Fruit fly (Drosophila melanogaster) whole organism, embryonic: ENCODE data around the gene beta4GalNAcTB.

Experiments
- Aef1 ChIP-seq: fragments of 200-800 bp; sonication (Bioruptor generic); IDR thresholded peaks from 3 replicates; pipeline ENCODE4 v1.3.6; 2022; ENCODE audit warnings: missing biosample characterization, missing genetic modification characterization
- Bteb2 ChIP-seq: fragments of 200-800 bp; sonication (Bioruptor generic); optimal IDR thresholded peaks from 2 replicates; lab custom pipeline; 2016; ENCODE audit warnings: missing biosample characterization, missing genetic modification characterization
- CG10274 ChIP-seq: fragments of 200-800 bp; sonication (Bioruptor generic); optimal IDR thresholded peaks from 3 replicates; lab custom pipeline; 2017; ENCODE audit warnings: missing biosample characterization, mild to moderate bottlenecking, missing genetic modification characterization
- CG10431 ChIP-seq: fragments of 200-800 bp; sonication (Bioruptor generic); optimal IDR thresholded peaks from 3 replicates; lab custom pipeline; 2018; ENCODE audit warnings: missing biosample characterization, mild to moderate bottlenecking, missing genetic modification characterization
- CG10979 ChIP-seq: fragments of 200-800 bp; sonication (Bioruptor generic); optimal IDR thresholded peaks from 2 replicates; lab custom pipeline; 2018; ENCODE audit warnings: missing biosample characterization, mild to moderate bottlenecking, missing genetic modification characterization, moderate library complexity
- CG11093 ChIP-seq: fragments of 200-800 bp; sonication (Bioruptor generic); IDR thresholded peaks from 3 replicates; pipeline ENCODE4 v1.3.6; 2022; ENCODE audit warnings: missing biosample characterization, missing genetic modification characterization
- CG13894 ChIP-seq: fragments of 200-800 bp; sonication (Bioruptor generic); optimal IDR thresholded peaks from 3 replicates; lab custom pipeline; 2018; ENCODE audit warnings: missing biosample characterization, mild to moderate bottlenecking, missing genetic modification characterization, moderate library complexity
- CG1529 ChIP-seq: fragments of 200-800 bp; sonication (Bioruptor generic); optimal IDR thresholded peaks from 3 replicates; lab custom pipeline; 2018; ENCODE audit warnings: missing biosample characterization, missing genetic modification characterization
- CG17361 ChIP-seq: fragments of 200-800 bp; sonication (Bioruptor generic); IDR thresholded peaks from 3 replicates; pipeline ENCODE4 v1.3.6; 2022; ENCODE audit warnings: missing biosample characterization, missing genetic modification characterization
- CG17385 ChIP-seq: fragments of 200-800 bp; sonication (Bioruptor generic); optimal IDR thresholded peaks from 3 replicates; lab custom pipeline; 2018; ENCODE audit warnings: missing biosample characterization, mild to moderate bottlenecking, missing genetic modification characterization
- CG1792 ChIP-seq: fragments of 200-800 bp; sonication (Bioruptor generic); optimal IDR thresholded peaks from 2 replicates; lab custom pipeline; 2016; ENCODE audit warnings: missing biosample characterization, missing genetic modification characterization
- CG4282 ChIP-seq: fragments of 200-800 bp; sonication (Bioruptor generic); optimal IDR thresholded peaks from 2 replicates; lab custom pipeline; 2016; ENCODE audit warnings: missing biosample characterization, missing genetic modification characterization
- CG6854 ChIP-seq: fragments of 200-800 bp; sonication (Bioruptor generic); optimal IDR thresholded peaks from 3 replicates; lab custom pipeline; 2017; ENCODE audit warnings: missing biosample characterization, mild to moderate bottlenecking, missing genetic modification characterization
- CG8924 ChIP-seq: fragments of 200-800 bp; optimal IDR thresholded peaks from 3 replicates; lab custom pipeline; 2019; ENCODE audit warnings: missing biosample characterization, mild to moderate bottlenecking, missing genetic modification characterization, moderate library complexity
- Deaf1 ChIP-seq: fragments of 200-800 bp; optimal IDR thresholded peaks from 3 replicates; lab custom pipeline; 2019; ENCODE audit warnings: missing biosample characterization, mild to moderate bottlenecking, missing genetic modification characterization, moderate library complexity
- Dip3 ChIP-seq: fragments of 200-800 bp; sonication (Bioruptor generic); optimal IDR thresholded peaks from 3 replicates; lab custom pipeline; 2016; ENCODE audit warnings: missing biosample characterization, missing genetic modification characterization
- E2f1 ChIP-seq: fragments of 200-800 bp; sonication (Bioruptor generic); IDR thresholded peaks from 2 replicates; pipeline ENCODE4 v1.3.6; 2022; ENCODE audit warnings: missing biosample characterization, missing genetic modification characterization
- Eip74EF ChIP-seq, 2 experiments: fragments of 200-800 bp in 1 of 2; fragments of >200 bp in 1 of 2; sonication (Bioruptor generic) in 1 of 2; optimal IDR thresholded peaks; 2 replicates each; lab custom pipeline; 2017 to 2019; ENCODE audit warnings: missing biosample characterization in 2 of 2, missing genetic modification characterization in 2 of 2, mild to moderate bottlenecking in 1 of 2, moderate library complexity in 1 of 2
- Fer3 ChIP-seq: fragments of 200-800 bp; sonication (Bioruptor generic); optimal IDR thresholded peaks from 2 replicates; lab custom pipeline; 2018; ENCODE audit warnings: missing biosample characterization, mild to moderate bottlenecking, missing genetic modification characterization, moderate library complexity
- Gug ChIP-seq: fragments of 200-800 bp; sonication (Bioruptor generic); IDR thresholded peaks from 4 replicates; pipeline ENCODE4 v1.3.6; 2022; ENCODE audit warnings: missing biosample characterization, missing genetic modification characterization
- H2.0 ChIP-seq: fragments of 200-800 bp; sonication (Bioruptor generic); IDR thresholded peaks from 2 replicates; pipeline ENCODE4 v1.3.6; 2022; ENCODE audit warnings: missing biosample characterization, missing genetic modification characterization
- HmgZ ChIP-seq: fragments of 200-800 bp; sonication (Bioruptor generic); optimal IDR thresholded peaks from 2 replicates; lab custom pipeline; 2018; ENCODE audit warnings: missing biosample characterization, mild to moderate bottlenecking, missing genetic modification characterization
- Hsf ChIP-seq: fragments of 200-800 bp; sonication (Bioruptor generic); optimal IDR thresholded peaks from 3 replicates; lab custom pipeline; 2016; ENCODE audit warnings: missing biosample characterization, missing genetic modification characterization
- MBD-R2 ChIP-seq: fragments of 200-800 bp; sonication (Bioruptor generic); IDR thresholded peaks from 2 replicates; pipeline ENCODE4 v1.3.6; 2022; ENCODE audit warnings: missing biosample characterization, missing genetic modification characterization
- NK7.1 ChIP-seq: fragments of 200-800 bp; sonication (Bioruptor generic); optimal IDR thresholded peaks from 3 replicates; lab custom pipeline; 2016; ENCODE audit warnings: missing biosample characterization, missing genetic modification characterization
- Opbp ChIP-seq: fragments of 200-800 bp; sonication (Bioruptor generic); IDR thresholded peaks from 3 replicates; pipeline ENCODE4 v1.3.6; 2022; ENCODE audit warnings: missing biosample characterization, missing genetic modification characterization; ENCODE audit not compliant: partially characterized antibody
- Poxn ChIP-seq: fragments of 200-800 bp; sonication (Bioruptor generic); IDR thresholded peaks from 2 replicates; pipeline ENCODE4 v1.3.6; 2022; ENCODE audit warnings: missing biosample characterization, missing genetic modification characterization
- Rfx ChIP-seq: fragments of 200-800 bp; sonication (Bioruptor generic); IDR thresholded peaks from 2 replicates; pipeline ENCODE4 v1.3.6; 2022; ENCODE audit warnings: missing biosample characterization, missing genetic modification characterization
- Trl ChIP-seq, 3 experiments: fragments of >200 bp in 2 of 3; fragments of 200-800 bp in 1 of 3; sonication (Bioruptor generic) in 1 of 3; optimal IDR thresholded peaks; 2 replicates in 1 of 3; 3 replicates in 2 of 3; lab custom pipeline; 2016 to 2017; ENCODE audit warnings: missing biosample characterization in 1 of 3, missing genetic modification characterization in 1 of 3
- amos ChIP-seq: fragments of 200-800 bp; sonication (Bioruptor generic); IDR thresholded peaks from 2 replicates; pipeline ENCODE4 v1.3.6; 2022; ENCODE audit warnings: missing biosample characterization, missing genetic modification characterization; ENCODE audit not compliant: partially characterized antibody
- bsh ChIP-seq, 2 experiments: fragments of 200-800 bp; sonication (Bioruptor generic); optimal IDR thresholded peaks; 2 replicates each; lab custom pipeline; 2017 to 2018; ENCODE audit warnings: mild to moderate bottlenecking in 2 of 2, missing biosample characterization in 2 of 2, missing genetic modification characterization in 2 of 2, moderate library complexity in 1 of 2
- caup ChIP-seq: fragments of 200-800 bp; sonication (Bioruptor generic); optimal IDR thresholded peaks from 3 replicates; lab custom pipeline; 2017; ENCODE audit warnings: missing biosample characterization, mild to moderate bottlenecking, missing genetic modification characterization, moderate library complexity; ENCODE audit not compliant: severe bottlenecking
- chinmo ChIP-seq: fragments of 200-800 bp; sonication (Bioruptor generic); IDR thresholded peaks from 4 replicates; pipeline ENCODE4 v1.3.6; 2022; ENCODE audit warnings: missing biosample characterization, missing genetic modification characterization; ENCODE audit not compliant: partially characterized antibody
- cwo ChIP-seq: fragments of 200-800 bp; sonication (Bioruptor generic); optimal IDR thresholded peaks from 3 replicates; lab custom pipeline; 2017; ENCODE audit warnings: missing biosample characterization, missing genetic modification characterization, mild to moderate bottlenecking, moderate library complexity, missing genetic modification reagents
- dan ChIP-seq: fragments of 200-800 bp; sonication (Bioruptor generic); IDR thresholded peaks from 2 replicates; pipeline ENCODE4 v1.3.6; 2022; ENCODE audit warnings: missing biosample characterization, missing genetic modification characterization
- dimm ChIP-seq: fragments of 200-800 bp; sonication (Bioruptor generic); IDR thresholded peaks from 2 replicates; pipeline ENCODE4 v1.3.6; 2022; ENCODE audit warnings: missing biosample characterization, missing genetic modification characterization
- fd64A ChIP-seq: fragments of 200-800 bp; sonication (Bioruptor generic); optimal IDR thresholded peaks from 3 replicates; lab custom pipeline; 2018; ENCODE audit warnings: missing biosample characterization, mild to moderate bottlenecking, missing genetic modification characterization
- lola ChIP-seq, 3 experiments: fragments of >200 bp in 2 of 3; fragments of 200-800 bp in 1 of 3; sonication (Bioruptor generic) in 1 of 3; optimal IDR thresholded peaks; 2 replicates each; lab custom pipeline; 2017 to 2019; ENCODE audit warnings: missing biosample characterization in 3 of 3, missing genetic modification characterization in 3 of 3, mild to moderate bottlenecking in 1 of 3, moderate library complexity in 1 of 3
- lov ChIP-seq, 2 experiments: fragments of 200-800 bp in 1 of 2; fragments of >200 bp in 1 of 2; sonication (Bioruptor generic) in 1 of 2; IDR thresholded peaks in 1 of 2; optimal IDR thresholded peaks in 1 of 2; 2 replicates in 1 of 2; 3 replicates in 1 of 2; pipeline versions ENCODE4 v1.3.6 to Lab custom; 2017 to 2022; ENCODE audit warnings: missing biosample characterization in 1 of 2, missing genetic modification characterization in 1 of 2
- otp ChIP-seq: fragments of 200-800 bp; sonication (Bioruptor generic); IDR thresholded peaks from 3 replicates; pipeline ENCODE4, ENCODE4 v1.3.6; 2022; ENCODE audit warnings: missing biosample characterization, missing genetic modification characterization
- phol ChIP-seq: fragments of 200-800 bp; sonication (Bioruptor generic); optimal IDR thresholded peaks from 3 replicates; lab custom pipeline; 2018; ENCODE audit warnings: missing biosample characterization, mild to moderate bottlenecking, missing genetic modification characterization, moderate library complexity
- sc ChIP-seq, 3 experiments: fragments of >200 bp in 2 of 3; fragments of 200-800 bp in 1 of 3; sonication (Bioruptor generic) in 1 of 3; optimal IDR thresholded peaks; 2 replicates in 2 of 3; 3 replicates in 1 of 3; lab custom pipeline; 2017; ENCODE audit warnings: mild to moderate bottlenecking in 1 of 3, missing biosample characterization in 1 of 3, missing genetic modification characterization in 1 of 3, missing genetic modification reagents in 1 of 3
- sqz ChIP-seq: fragments of 200-800 bp; sonication (Bioruptor generic); optimal IDR thresholded peaks from 3 replicates; lab custom pipeline; 2018; ENCODE audit warnings: missing biosample characterization, mild to moderate bottlenecking, missing genetic modification characterization
- tgo ChIP-seq: fragments of 200-800 bp; sonication (Bioruptor generic); IDR thresholded peaks from 3 replicates; pipeline ENCODE4 v1.3.6; 2022; ENCODE audit warnings: missing biosample characterization, missing genetic modification characterization
- tna ChIP-seq: fragments of 200-800 bp; sonication (Bioruptor generic); IDR thresholded peaks from 2 replicates; pipeline ENCODE4 v1.3.6; 2022; ENCODE audit warnings: missing biosample characterization, missing genetic modification characterization; ENCODE audit not compliant: partially characterized antibody
- twi ChIP-seq: fragments of 200-800 bp; optimal IDR thresholded peaks from 2 replicates; lab custom pipeline; 2019; ENCODE audit warnings: missing biosample characterization, mild to moderate bottlenecking, missing genetic modification characterization, moderate library complexity
- zen2 ChIP-seq: fragments of 200-800 bp; sonication (Bioruptor generic); IDR thresholded peaks from 3 replicates; pipeline ENCODE4 v1.3.6; 2022; ENCODE audit warnings: missing biosample characterization, missing genetic modification characterization; ENCODE audit not compliant: partially characterized antibody

Gene beta4GalNAcTB

DNA sequence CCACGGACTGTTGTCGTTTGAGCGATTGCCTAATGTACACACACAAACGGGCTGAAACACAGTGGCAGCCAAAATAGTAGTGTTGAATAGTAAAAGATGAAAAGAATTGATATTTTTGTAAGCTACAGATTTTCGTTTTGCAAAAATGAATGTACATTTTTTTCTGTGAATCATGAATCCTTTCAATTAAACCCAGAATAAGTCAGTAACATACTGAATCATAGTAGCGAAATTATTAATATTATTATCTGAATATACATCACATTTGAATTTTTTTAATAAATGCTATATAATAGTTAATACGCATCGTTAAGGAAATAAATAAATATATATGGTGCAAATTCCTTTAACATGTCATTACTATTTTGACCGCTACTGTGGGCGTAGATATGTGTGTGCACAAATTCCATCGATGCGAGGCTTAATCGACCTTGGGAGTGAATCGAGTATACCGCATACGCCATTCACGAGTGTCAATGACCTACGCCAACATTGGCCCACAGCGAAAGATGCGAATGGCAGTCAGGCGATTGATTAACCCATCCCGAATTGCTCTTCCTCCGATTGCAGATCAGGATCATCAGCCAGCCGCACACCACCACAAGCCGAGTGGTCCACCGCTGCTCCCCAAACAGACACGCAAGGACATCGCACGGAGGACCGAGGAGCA lies 6.9 kb upstream of the beta4GalNAcTB start:
- TF ChIP-seq Poxn: no peak
- no peak for TF ChIP-seq twi (tag; lab: Kevin White, UChicago)
- TF ChIP-seq cwo (GFP tag; lab: Kevin White, UChicago): peak; percentile 71
- TF ChIP-seq Gug (GFP tag; lab: Robert Waterston, UW): no peak
- TF ChIP-seq Dip3: peak; percentile 7
- peak in 1 of 3 experiments; percentile 44 for TF ChIP-seq lola (GFP tag; optimal IDR thresholded peaks at IDR 0.05; lab: Kevin White, UChicago)
- no peak for TF ChIP-seq sqz
- no peak; the same call in 2 of the 3 replicates for TF ChIP-seq CG17361 (GFP tag; lab: Robert Waterston, UW)
- peak; percentile 32 for TF ChIP-seq Hsf (GFP tag; lab: Kevin White, UChicago)
- TF ChIP-seq HmgZ: peak; percentile 71
- TF ChIP-seq otp: no peak
- TF ChIP-seq Eip74EF (GFP tag; optimal IDR thresholded peaks at IDR 0.05; lab: Kevin White, UChicago): no peak
- TF ChIP-seq Aef1 (GFP tag; lab: Robert Waterston, UW): peak; percentile 46; the same call in 1 of the 3 replicates
- peak; percentile 48; the same call in 2 of the 3 replicates for TF ChIP-seq tgo (GFP tag; lab: Robert Waterston, UW)
- TF ChIP-seq bsh (GFP tag; optimal IDR thresholded peaks at IDR 0.05; lab: Kevin White, UChicago): peak; percentile 46 to 59
- TF ChIP-seq CG1792 (GFP tag; lab: Kevin White, UChicago): no peak
- no peak for TF ChIP-seq sc (optimal IDR thresholded peaks at IDR 0.05; lab: Kevin White, UChicago)
- TF ChIP-seq sc (GFP tag; optimal IDR thresholded peaks at IDR 0.05; lab: Kevin White, UChicago): peak; percentile 54
- peak; percentile 47 for TF ChIP-seq CG6854 (GFP tag; lab: Kevin White, UChicago)
- no peak for TF ChIP-seq Bteb2 (GFP tag; lab: Kevin White, UChicago)
- no peak for TF ChIP-seq fd64A (GFP tag; lab: Kevin White, UChicago)
- no peak for TF ChIP-seq dan (GFP tag; lab: Robert Waterston, UW)
- peak; percentile 60 for TF ChIP-seq CG10979 (tag; lab: Kevin White, UChicago)
- no peak for TF ChIP-seq lov (optimal IDR thresholded peaks at IDR 0.05; lab: Kevin White, UChicago)
- TF ChIP-seq lov (GFP tag; IDR thresholded peaks at IDR 0.05; lab: Robert Waterston, UW): no peak
- TF ChIP-seq CG4282 (GFP tag; lab: Kevin White, UChicago): no peak
- peak; percentile 64 for TF ChIP-seq Fer3 (tag; lab: Kevin White, UChicago)
- no peak for TF ChIP-seq CG10431 (GFP tag; lab: Kevin White, UChicago)
- TF ChIP-seq MBD-R2: no peak
- peak; percentile 51; the same call in 1 of the 3 replicates for TF ChIP-seq CG11093 (GFP tag; lab: Robert Waterston, UW)
- peak; percentile 72 for TF ChIP-seq caup (GFP tag; lab: Kevin White, UChicago)
- no peak for TF ChIP-seq tna (GFP tag; lab: Robert Waterston, UW)
- TF ChIP-seq phol (tag; lab: Kevin White, UChicago): peak; percentile 79
- peak; percentile 76 for TF ChIP-seq CG8924 (tag; lab: Kevin White, UChicago)
- TF ChIP-seq CG17385: peak; percentile 75
- peak; percentile 15 for TF ChIP-seq CG10274
- TF ChIP-seq CG1529 (GFP tag; lab: Kevin White, UChicago): no peak
- TF ChIP-seq NK7.1: no peak
- TF ChIP-seq zen2 (GFP tag; lab: Robert Waterston, UW): no peak
- TF ChIP-seq Trl (optimal IDR thresholded peaks at IDR 0.05; lab: Kevin White, UChicago): no peak
- no peak for TF ChIP-seq Trl (GFP tag; optimal IDR thresholded peaks at IDR 0.05; lab: Kevin White, UChicago)
- peak; percentile 64; the same call in 1 of the 4 replicates for TF ChIP-seq chinmo (GFP tag; lab: Robert Waterston, UW)
- no peak for TF ChIP-seq Deaf1
- no peak for TF ChIP-seq amos (GFP tag; lab: Robert Waterston, UW)
- no peak for TF ChIP-seq dimm
- peak; percentile 63; the same call in 1 of the 2 replicates for TF ChIP-seq Rfx (GFP tag; lab: Robert Waterston, UW)
- TF ChIP-seq CG13894 (tag; lab: Kevin White, UChicago): no peak
- no peak for TF ChIP-seq Opbp
- TF ChIP-seq H2.0 (GFP tag; lab: Robert Waterston, UW): no peak
- TF ChIP-seq E2f1 (GFP tag; lab: Robert Waterston, UW): peak; percentile 54
